Fruit fly (Drosophila melanogaster): Measurements from ENCODE around the gene He.
A peak's percentile ranks its signal among the peaks of the same experiment; 100 is the strongest.

Gene He

DNA sequence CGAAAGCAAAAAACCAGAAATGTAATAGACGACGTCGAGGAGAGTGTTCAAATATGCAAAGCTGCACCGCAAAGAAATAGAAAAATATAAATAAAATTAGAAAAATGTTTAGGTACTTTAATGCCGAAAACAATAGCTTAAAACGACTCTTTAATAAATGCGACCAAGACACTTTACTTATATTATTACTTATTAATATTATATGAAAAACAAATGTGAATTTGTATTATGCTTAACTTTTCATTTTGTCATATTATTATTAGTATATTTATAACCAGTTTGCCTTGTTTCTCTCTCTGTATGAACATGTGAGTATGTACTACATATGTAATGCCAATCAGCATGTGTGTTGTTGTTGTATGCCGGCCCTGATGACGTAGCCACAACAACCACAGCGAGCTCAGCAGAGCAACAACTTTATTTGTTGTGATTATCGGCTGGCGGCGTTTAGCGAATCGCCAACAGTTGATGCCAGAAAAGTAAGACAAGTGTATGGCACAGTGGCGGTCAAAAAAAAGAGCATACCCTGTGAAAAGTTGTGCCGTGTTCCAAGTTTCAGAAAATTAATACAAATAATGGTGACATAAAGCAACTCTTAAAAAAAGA is 49.5 kb upstream of the He start (continued):
- TF ChIP-seq pita (GFP tag; optimal IDR thresholded peaks at IDR 0.05) (no peak), Dref (GFP tag; IDR thresholded peaks at IDR 0.05) (no peak), Sry-β (GFP tag; optimal IDR thresholded peaks at IDR 0.05) (peak; percentile 19), Oaz (GFP tag; IDR thresholded peaks at IDR 0.05) (peak; percentile 87), CG16815 (GFP tag; optimal IDR thresholded peaks at IDR 0.05) (peak; percentile 80), unc-4 (GFP tag; IDR thresholded peaks at IDR 0.05; ENCODE audit: partially characterized antibody) (no peak), CG14667 (GFP tag; IDR thresholded peaks at IDR 0.05) (peak; percentile 89), gcm2 (GFP tag; optimal IDR thresholded peaks at IDR 0.05) (no peak), CG6175 (GFP tag; IDR thresholded peaks at IDR 0.05) (peak; percentile 36; the same call in 2 of the 3 replicates), Hmx (GFP tag; optimal IDR thresholded peaks at IDR 0.05) (peak; percentile 14), CG18262 (tag; optimal IDR thresholded peaks at IDR 0.05) (peak; percentile 98), sna (GFP tag; IDR thresholded peaks at IDR 0.05; ENCODE audit: partially characterized antibody) (no peak), CG5180 (GFP tag; optimal IDR thresholded peaks at IDR 0.05) (no peak), CG7839 (tag; optimal IDR thresholded peaks at IDR 0.05) (peak; percentile 98), CG1792 (GFP tag; optimal IDR thresholded peaks at IDR 0.05) (peak; percentile 26), CG4282 (GFP tag; optimal IDR thresholded peaks at IDR 0.05) (no peak), cg (GFP tag; optimal IDR thresholded peaks at IDR 0.05) (peak; percentile 68), ERR (GFP tag; optimal IDR thresholded peaks at IDR 0.05) (peak; percentile 10), Ravus (GFP tag; IDR thresholded peaks at IDR 0.05) (peak; percentile 82), CG15696 (tag; optimal IDR thresholded peaks at IDR 0.05) (peak; percentile 85), ssp (GFP tag; IDR thresholded peaks at IDR 0.05) (peak; percentile 86), CG7271 (tag; optimal IDR thresholded peaks at IDR 0.05) (peak; percentile 72), chinmo (GFP tag; IDR thresholded peaks at IDR 0.05; ENCODE audit: partially characterized antibody) (peak; percentile 82), Ets65A (GFP tag) (no peak), NFAT (GFP tag; IDR thresholded peaks at IDR 0.05) (peak; percentile 72), CG9609 (GFP tag; optimal IDR thresholded peaks at IDR 0.05) (peak; percentile 48), Ptx1 (GFP tag; IDR thresholded peaks at IDR 0.05) (peak; percentile 94), cas (GFP tag; IDR thresholded peaks at IDR 0.05) (peak; percentile 48), Neu2 (GFP tag; optimal IDR thresholded peaks at IDR 0.05; ENCODE audit: borderline replicate concordance) (no peak), CG31441 (GFP tag; IDR thresholded peaks at IDR 0.05) (peak; percentile 97), gcm (GFP tag; optimal IDR thresholded peaks at IDR 0.05) (peak; percentile 95), CG10147 (GFP tag; optimal IDR thresholded peaks at IDR 0.05) (peak; percentile 97), pum (GFP tag; optimal IDR thresholded peaks at IDR 0.05) (peak; percentile 40), ranshi (GFP tag; IDR thresholded peaks at IDR 0.05) (peak; percentile 94), CG4360 (GFP tag; IDR thresholded peaks at IDR 0.05) (peak; percentile 95), CG18764 (GFP tag; optimal IDR thresholded peaks at IDR 0.05) (peak; percentile 77), danr (GFP tag; IDR thresholded peaks at IDR 0.05) (peak; percentile 82), Trl (optimal IDR thresholded peaks at IDR 0.05) (no peak), Trl (GFP tag; optimal IDR thresholded peaks at IDR 0.05) (no peak), Aef1 (GFP tag; IDR thresholded peaks at IDR 0.05) (peak; percentile 84), ems (GFP tag; optimal IDR thresholded peaks at IDR 0.05) (peak; percentile 32), Nf-YB (GFP tag; optimal IDR thresholded peaks at IDR 0.05) (peak; percentile 88), gsb (GFP tag; IDR thresholded peaks at IDR 0.05) (peak; percentile 92), CG14710 (tag; optimal IDR thresholded peaks at IDR 0.05) (peak; percentile 95), lilli (GFP tag; optimal IDR thresholded peaks at IDR 0.05) (peak; percentile 61), Sry-δ (GFP tag; optimal IDR thresholded peaks at IDR 0.05) (no peak), dan (GFP tag; IDR thresholded peaks at IDR 0.05) (peak; percentile 46; the same call in 1 of the 2 replicates), MBD-R2 (GFP tag; IDR thresholded peaks at IDR 0.05) (peak; percentile 78), kay (GFP tag; optimal IDR thresholded peaks at IDR 0.05) (peak; percentile 82), Vsx1 (GFP tag; optimal IDR thresholded peaks at IDR 0.05) (peak; percentile 86), Usf (GFP tag; optimal IDR thresholded peaks at IDR 0.05) (peak; percentile 72)

Measured in whole organism, embryonic.